Worm (Caenorhabditis elegans): ENCODE measurements around the gene C17G10.6.

Gene C17G10.6

DNA sequence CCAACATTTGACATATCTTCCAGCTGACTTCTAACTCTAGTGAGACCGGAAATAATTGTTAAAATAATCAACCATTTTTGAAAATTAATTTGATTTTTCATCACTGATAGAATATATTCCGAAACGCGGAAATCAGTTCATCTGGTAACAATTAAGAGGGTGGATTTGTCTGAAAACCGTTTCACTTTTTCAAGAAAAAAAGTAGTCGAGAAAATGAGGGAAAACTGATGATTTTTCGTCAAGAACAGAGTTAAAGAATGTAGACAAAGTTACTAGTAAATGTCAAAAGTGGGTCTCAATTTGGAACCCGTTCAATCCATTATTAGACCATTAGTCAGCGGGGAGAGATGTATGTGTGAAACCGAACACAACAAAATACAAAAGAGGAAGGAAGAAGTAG lies at the start of gene C17G10.6:
Gene C17G10.6, minus strand, starts transcription at position 101 of the 400 bp plus-strand sequence.
- no peak for TF ChIP-seq tra-4 (tag; optimal IDR thresholded peaks at IDR 0.05)
- no peak for TF ChIP-seq tbx-11 (GFP tag; IDR thresholded peaks at IDR 0.05)
- no peak for TF ChIP-seq hmg-4 (GFP tag; optimal IDR thresholded peaks at IDR 0.05)
- no peak for TF ChIP-seq F13C5.2 (tag; optimal IDR thresholded peaks at IDR 0.05)
- TF ChIP-seq ceh-13 (GFP tag; optimal IDR thresholded peaks at IDR 0.05) = no peak
- no peak for TF ChIP-seq ets-7 (tag; optimal IDR thresholded peaks at IDR 0.05)
- no peak for TF ChIP-seq hnd-1 (tag; optimal IDR thresholded peaks at IDR 0.05)
- TF ChIP-seq flt-1 (GFP tag; IDR thresholded peaks at IDR 0.05) = no peak
- no peak for TF ChIP-seq scrt-1 (GFP tag; IDR thresholded peaks at IDR 0.05)
- TF ChIP-seq aly-1 (tag; optimal IDR thresholded peaks at IDR 0.05) = no peak
- TF ChIP-seq hmbx-1 (tag; optimal IDR thresholded peaks at IDR 0.05) = no peak
- TF ChIP-seq ceh-36 (tag; optimal IDR thresholded peaks at IDR 0.05) = no peak
- TF ChIP-seq tbx-37 (GFP tag; conservative IDR thresholded peaks at IDR 0.05) = no peak
- TF ChIP-seq sea-1 (GFP tag; conservative IDR thresholded peaks at IDR 0.05) = no peak
- no peak for TF ChIP-seq pes-1 (GFP tag; IDR thresholded peaks at IDR 0.05)

- no peak for TF ChIP-seq hmg-4 (GFP tag; optimal IDR thresholded peaks at IDR 0.05)
- no peak for TF ChIP-seq flt-1 (GFP tag; IDR thresholded peaks at IDR 0.05)
- TF ChIP-seq aly-1 (tag; optimal IDR thresholded peaks at IDR 0.05) = no peak
- no peak for TF ChIP-seq tbx-11 (GFP tag; IDR thresholded peaks at IDR 0.05)
- no peak for TF ChIP-seq hmbx-1 (tag; optimal IDR thresholded peaks at IDR 0.05)
Observed at ce11 chrII:5652334-5652733, 49.2 kb upstream of the C17G10.6 start, which contains the start of gene bli-2. TSS of gene bli-2 (minus strand) at chrII:5652434.

- TF ChIP-seq tbx-11 (GFP tag; IDR thresholded peaks at IDR 0.05) (no peak), hmg-4 (GFP tag; optimal IDR thresholded peaks at IDR 0.05) (no peak), hnd-1 (tag; optimal IDR thresholded peaks at IDR 0.05) (no peak), aly-1 (tag; optimal IDR thresholded peaks at IDR 0.05) (peak; percentile 16)
Observed at ce11 chrII:5651426-5651825, 48.3 kb upstream of the C17G10.6 start.

- TF ChIP-seq pes-1 (GFP tag; IDR thresholded peaks at IDR 0.05) (peak; percentile 59; the same call in 1 of the 2 replicates), aly-1 (tag; optimal IDR thresholded peaks at IDR 0.05) (no peak), F13C5.2 (tag; optimal IDR thresholded peaks at IDR 0.05) (peak; percentile 16), tbx-37 (GFP tag; conservative IDR thresholded peaks at IDR 0.05) (peak; percentile 59)
Observed at ce11 chrII:5649236-5650004, 46.3 kb upstream of the C17G10.6 start, which contains the start of the genes sam-4, F59E12.17 and zyg-1. TSS of gene sam-4 (minus strand) at chrII:5649286. TSS of gene F59E12.17 (minus strand) at chrII:5649470. TSS of gene zyg-1 (plus strand) at chrII:5649748.

ce11 chrII:5648272-5648671 lies 45.2 kb upstream of the C17G10.6 start, which contains the start of gene ddl-1:
TSS of gene ddl-1 (minus strand) at chrII:5648372.
- TF ChIP-seq hmg-4 (GFP tag; optimal IDR thresholded peaks at IDR 0.05) (no peak), aly-1 (tag; optimal IDR thresholded peaks at IDR 0.05) (no peak), scrt-1 (GFP tag; IDR thresholded peaks at IDR 0.05) (no peak), pes-1 (GFP tag; IDR thresholded peaks at IDR 0.05) (no peak), tbx-37 (GFP tag; conservative IDR thresholded peaks at IDR 0.05) (no peak), sea-1 (GFP tag; conservative IDR thresholded peaks at IDR 0.05) (no peak), B0310.2 (tag; optimal IDR thresholded peaks at IDR 0.05) (no peak), ceh-13 (GFP tag; optimal IDR thresholded peaks at IDR 0.05) (no peak), tra-4 (tag; optimal IDR thresholded peaks at IDR 0.05) (no peak), F13C5.2 (tag; optimal IDR thresholded peaks at IDR 0.05) (no peak), ama-1 (optimal IDR thresholded peaks at IDR 0.05) (no peak), hmbx-1 (tag; optimal IDR thresholded peaks at IDR 0.05) (no peak), hnd-1 (tag; optimal IDR thresholded peaks at IDR 0.05) (no peak), ceh-36 (tag; optimal IDR thresholded peaks at IDR 0.05) (no peak), ets-7 (tag; optimal IDR thresholded peaks at IDR 0.05) (no peak), flt-1 (GFP tag; IDR thresholded peaks at IDR 0.05) (no peak), tbx-11 (GFP tag; IDR thresholded peaks at IDR 0.05) (no peak)

- TF ChIP-seq tra-4 (tag; optimal IDR thresholded peaks at IDR 0.05) (no peak), scrt-1 (GFP tag; IDR thresholded peaks at IDR 0.05) (no peak), hmbx-1 (tag; optimal IDR thresholded peaks at IDR 0.05) (no peak), B0310.2 (tag; optimal IDR thresholded peaks at IDR 0.05) (no peak), tbx-11 (GFP tag; IDR thresholded peaks at IDR 0.05) (no peak), flt-1 (GFP tag; IDR thresholded peaks at IDR 0.05) (no peak), ama-1 (optimal IDR thresholded peaks at IDR 0.05) (no peak), hnd-1 (tag; optimal IDR thresholded peaks at IDR 0.05) (no peak), tbx-37 (GFP tag; conservative IDR thresholded peaks at IDR 0.05) (no peak), pes-1 (GFP tag; IDR thresholded peaks at IDR 0.05) (no peak), aly-1 (tag; optimal IDR thresholded peaks at IDR 0.05) (no peak), ets-7 (tag; optimal IDR thresholded peaks at IDR 0.05) (no peak), ceh-13 (GFP tag; optimal IDR thresholded peaks at IDR 0.05) (no peak)
Observed at ce11 chrII:5646942-5647341, 43.8 kb upstream of the C17G10.6 start, which contains the start of gene F59E12.9. TSS of gene F59E12.9 (minus strand) at chrII:5647042.

ce11 chrII:5642110-5642509 lies 39.0 kb upstream of the C17G10.6 start:
- TF ChIP-seq sea-1 (GFP tag; conservative IDR thresholded peaks at IDR 0.05) = no peak
- TF ChIP-seq F13C5.2 (tag; optimal IDR thresholded peaks at IDR 0.05) = no peak
- no peak for TF ChIP-seq B0310.2 (tag; optimal IDR thresholded peaks at IDR 0.05)
- no peak for TF ChIP-seq ama-1 (optimal IDR thresholded peaks at IDR 0.05)
- TF ChIP-seq hnd-1 (tag; optimal IDR thresholded peaks at IDR 0.05) = no peak
- no peak for TF ChIP-seq hmg-4 (GFP tag; optimal IDR thresholded peaks at IDR 0.05)
- TF ChIP-seq pes-1 (GFP tag; IDR thresholded peaks at IDR 0.05) = no peak
- no peak for TF ChIP-seq tbx-37 (GFP tag; conservative IDR thresholded peaks at IDR 0.05)
- no peak for TF ChIP-seq tbx-11 (GFP tag; IDR thresholded peaks at IDR 0.05)
- no peak for TF ChIP-seq aly-1 (tag; optimal IDR thresholded peaks at IDR 0.05)
- no peak for TF ChIP-seq scrt-1 (GFP tag; IDR thresholded peaks at IDR 0.05)
- TF ChIP-seq hmbx-1 (tag; optimal IDR thresholded peaks at IDR 0.05) = no peak
- no peak for TF ChIP-seq ceh-36 (tag; optimal IDR thresholded peaks at IDR 0.05)
- TF ChIP-seq flt-1 (GFP tag; IDR thresholded peaks at IDR 0.05) = no peak
- TF ChIP-seq ceh-13 (GFP tag; optimal IDR thresholded peaks at IDR 0.05) = no peak
- no peak for TF ChIP-seq ets-7 (tag; optimal IDR thresholded peaks at IDR 0.05)
